Worm (Caenorhabditis elegans) whole organism, L4/young adult: ENCODE data around the gene nhr-115.

ENCODE experiments used
- dao-5 ChIP-seq: sonication (generic microtip); optimal IDR thresholded peaks from 2 replicates; lab custom pipeline; 2016; ENCODE audit warnings: missing genotype, missing genetic modification characterization, moderate library complexity, missing compliant biosample characterization
- him-1 ChIP-seq: sonication (generic microtip); optimal IDR thresholded peaks from 2 replicates; lab custom pipeline; 2016; ENCODE audit warnings: missing genotype, missing genetic modification reagents, missing genetic modification characterization, missing compliant biosample characterization

- no peak for TF ChIP-seq dao-5 (tag; lab: Kevin White, UChicago)
- no peak for TF ChIP-seq him-1 (tag; lab: Kevin White, UChicago)
These were observed 43.8 kb downstream of the nhr-115 start, which contains the start of gene irld-28 for ce11 chrV:2336151-2336550.
